Fruit fly (Drosophila melanogaster) whole organism, embryonic: ENCODE data around the gene CG10194.

Source experiments
- ATbp ChIP-seq: fragments of 200-800 bp; sonication (Bioruptor generic); optimal IDR thresholded peaks from 2 replicates; lab custom pipeline; 2017; ENCODE audit warnings: missing biosample characterization, mild to moderate bottlenecking, missing genetic modification characterization, missing genetic modification reagents
- Antp ChIP-seq: fragments of 200-800 bp; sonication (Bioruptor generic); optimal IDR thresholded peaks from 3 replicates; lab custom pipeline; 2016; ENCODE audit warnings: missing biosample characterization, missing genetic modification characterization
- BEAF-32 ChIP-seq: fragments of 200-800 bp; sonication (Bioruptor generic); optimal IDR thresholded peaks from 3 replicates; lab custom pipeline; 2017; ENCODE audit warnings: missing biosample characterization, missing genetic modification characterization, mild to moderate bottlenecking, moderate library complexity, missing genetic modification reagents
- Blimp-1 ChIP-seq: fragments of 200-800 bp; sonication (Bioruptor generic); optimal IDR thresholded peaks from 3 replicates; lab custom pipeline; 2018; ENCODE audit warnings: missing biosample characterization, missing genetic modification characterization, mild to moderate bottlenecking, moderate library complexity, missing genetic modification reagents
- CG10321 ChIP-seq: fragments of 200-800 bp; sonication (Bioruptor generic); IDR thresholded peaks from 2 replicates; pipeline ENCODE4 v1.3.6; 2022; ENCODE audit warnings: missing biosample characterization, missing genetic modification characterization
- CG10565 ChIP-seq: fragments of 200-800 bp; sonication (Bioruptor generic); optimal IDR thresholded peaks from 3 replicates; lab custom pipeline; 2016; ENCODE audit warnings: missing biosample characterization, mild to moderate bottlenecking, missing genetic modification characterization
- CG11456 ChIP-seq: fragments of 200-800 bp; sonication (Bioruptor generic); IDR thresholded peaks from 3 replicates; pipeline ENCODE4 v1.3.6; 2022; ENCODE audit warnings: missing biosample characterization, missing genetic modification characterization
- CG11504 ChIP-seq: fragments of 200-800 bp; sonication (Bioruptor generic); optimal IDR thresholded peaks from 3 replicates; lab custom pipeline; 2019; ENCODE audit warnings: missing biosample characterization, mild to moderate bottlenecking, missing genetic modification characterization, moderate library complexity
- CG17802 ChIP-seq: fragments of 200-800 bp; sonication (Bioruptor generic); optimal IDR thresholded peaks from 2 replicates; lab custom pipeline; 2018; ENCODE audit warnings: missing biosample characterization, mild to moderate bottlenecking, missing genetic modification characterization, moderate library complexity
- CG2199 ChIP-seq: fragments of 200-800 bp; sonication (Bioruptor generic); IDR thresholded peaks from 3 replicates; pipeline ENCODE4 v1.3.6; 2022; ENCODE audit warnings: missing biosample characterization, missing genetic modification characterization
- CG32532 ChIP-seq: fragments of 200-800 bp; sonication (Bioruptor generic); IDR thresholded peaks from 2 replicates; pipeline ENCODE4 v1.3.6; 2022; ENCODE audit warnings: missing biosample characterization, missing genetic modification characterization
- CG4360 ChIP-seq: fragments of 200-800 bp; sonication (Bioruptor generic); IDR thresholded peaks from 2 replicates; pipeline ENCODE4 v1.3.6; 2022; ENCODE audit warnings: missing biosample characterization, missing genetic modification characterization
- CG43689 ChIP-seq: fragments of 200-800 bp; sonication (Bioruptor generic); IDR thresholded peaks from 2 replicates; pipeline ENCODE4 v1.3.6; 2022; ENCODE audit warnings: missing biosample characterization, missing genetic modification characterization
- CG7745 ChIP-seq: fragments of 200-800 bp; sonication (Bioruptor generic); optimal IDR thresholded peaks from 2 replicates; lab custom pipeline; 2018; ENCODE audit warnings: missing biosample characterization, mild to moderate bottlenecking, missing genetic modification characterization, moderate library complexity
- CG8281 ChIP-seq: fragments of 200-800 bp; sonication (Bioruptor generic); optimal IDR thresholded peaks from 2 replicates; lab custom pipeline; 2018; ENCODE audit warnings: missing biosample characterization, mild to moderate bottlenecking, missing genetic modification characterization, moderate library complexity
- CG8765 ChIP-seq: fragments of 200-800 bp; sonication (Bioruptor generic); IDR thresholded peaks from 2 replicates; pipeline ENCODE4 v1.3.6; 2022; ENCODE audit warnings: missing biosample characterization, missing genetic modification characterization
- CTCF ChIP-seq: fragments of 200-800 bp; sonication (Bioruptor generic); optimal IDR thresholded peaks from 2 replicates; lab custom pipeline; 2017; ENCODE audit warnings: missing biosample characterization, mild to moderate bottlenecking, missing genetic modification characterization, moderate library complexity
- Dbx ChIP-seq: fragments of 200-800 bp; sonication (Bioruptor generic); IDR thresholded peaks from 3 replicates; pipeline ENCODE4 v1.3.6; 2022; ENCODE audit warnings: missing biosample characterization, missing genetic modification characterization
- Doc3 ChIP-seq: fragments of 200-800 bp; sonication (Bioruptor generic); IDR thresholded peaks from 3 replicates; pipeline ENCODE4 v1.3.6; 2022; ENCODE audit warnings: missing biosample characterization, missing genetic modification characterization; ENCODE audit not compliant: partially characterized antibody
- Fer2 ChIP-seq: fragments of 200-800 bp; sonication (Bioruptor generic); optimal IDR thresholded peaks from 2 replicates; lab custom pipeline; 2018; ENCODE audit warnings: missing biosample characterization, mild to moderate bottlenecking, missing genetic modification characterization, moderate library complexity
- Oli ChIP-seq: fragments of 200-800 bp; sonication (Bioruptor generic); optimal IDR thresholded peaks from 2 replicates; lab custom pipeline; 2018; ENCODE audit warnings: missing biosample characterization, mild to moderate bottlenecking, missing genetic modification characterization, moderate library complexity
- Sox100B ChIP-seq: fragments of 200-800 bp; sonication (Bioruptor generic); optimal IDR thresholded peaks from 3 replicates; lab custom pipeline; 2018; ENCODE audit warnings: missing biosample characterization, mild to moderate bottlenecking, missing genetic modification characterization
- Ssrp ChIP-seq: fragments of 200-800 bp; sonication (Bioruptor generic); optimal IDR thresholded peaks from 2 replicates; lab custom pipeline; 2018; ENCODE audit warnings: missing biosample characterization, mild to moderate bottlenecking, missing genetic modification characterization, moderate library complexity
- Taf1 ChIP-seq: fragments of 200-800 bp; sonication (Bioruptor generic); IDR thresholded peaks from 2 replicates; pipeline ENCODE4 v1.3.6; 2022; ENCODE audit warnings: missing biosample characterization, missing genetic modification characterization
- YL-1 ChIP-seq: fragments of 200-800 bp; sonication (Bioruptor generic); optimal IDR thresholded peaks from 3 replicates; lab custom pipeline; 2017; ENCODE audit warnings: missing biosample characterization, mild to moderate bottlenecking, missing genetic modification characterization
- bab2 ChIP-seq: fragments of 200-800 bp; sonication (Bioruptor generic); optimal IDR thresholded peaks from 2 replicates; lab custom pipeline; 2016; ENCODE audit warnings: missing biosample characterization, missing genetic modification characterization
- br ChIP-seq: fragments of >200 bp; optimal IDR thresholded peaks from 2 replicates; lab custom pipeline; 2017
- dmrt99B ChIP-seq: fragments of 200-800 bp; sonication (Bioruptor generic); optimal IDR thresholded peaks from 2 replicates; lab custom pipeline; 2018; ENCODE audit warnings: missing biosample characterization, mild to moderate bottlenecking, missing genetic modification characterization, moderate library complexity
- ems ChIP-seq: fragments of 200-800 bp; sonication (Bioruptor generic); optimal IDR thresholded peaks from 3 replicates; lab custom pipeline; 2016; ENCODE audit warnings: missing biosample characterization, missing genetic modification characterization
- esg ChIP-seq: fragments of 200-800 bp; sonication (Bioruptor generic); conservative IDR thresholded peaks from 2 replicates; pipeline ENCODE4 v1.3.6; 2022; ENCODE audit warnings: missing biosample characterization, missing genetic modification characterization
- exex ChIP-seq: fragments of 200-800 bp; sonication (Bioruptor generic); optimal IDR thresholded peaks from 4 replicates; lab custom pipeline; 2018; ENCODE audit warnings: missing biosample characterization, mild to moderate bottlenecking, missing genetic modification characterization, moderate library complexity
- fd64A ChIP-seq: fragments of 200-800 bp; sonication (Bioruptor generic); optimal IDR thresholded peaks from 3 replicates; lab custom pipeline; 2018; ENCODE audit warnings: missing biosample characterization, mild to moderate bottlenecking, missing genetic modification characterization
- fu2 ChIP-seq: fragments of 200-800 bp; sonication (Bioruptor generic); optimal IDR thresholded peaks from 2 replicates; lab custom pipeline; 2016; ENCODE audit warnings: missing biosample characterization, missing genetic modification characterization
- gcm2 ChIP-seq: fragments of 200-800 bp; sonication (Bioruptor generic); optimal IDR thresholded peaks from 2 replicates; lab custom pipeline; 2016; ENCODE audit warnings: missing biosample characterization, missing genetic modification characterization
- gt ChIP-seq: fragments of 200-800 bp; sonication (Bioruptor generic); IDR thresholded peaks from 2 replicates; pipeline ENCODE4 v1.3.6; 2022; ENCODE audit warnings: missing biosample characterization, missing genetic modification characterization
- her ChIP-seq: fragments of 200-800 bp; sonication (Bioruptor generic); optimal IDR thresholded peaks from 2 replicates; lab custom pipeline; 2016; ENCODE audit warnings: missing biosample characterization, missing genetic modification characterization
- hth ChIP-seq: fragments of >200 bp; optimal IDR thresholded peaks from 2 replicates; lab custom pipeline; 2017; ENCODE audit warnings: inconsistent platforms
- insv ChIP-seq, 2 experiments: fragments of 200-800 bp; sonication (Bioruptor generic); optimal IDR thresholded peaks; 3 replicates each; lab custom pipeline; 2016 to 2018; ENCODE audit warnings: missing biosample characterization in 2 of 2, missing genetic modification characterization in 2 of 2
- jigr1 ChIP-seq: fragments of 200-800 bp; sonication (Bioruptor generic); IDR thresholded peaks from 3 replicates; pipeline ENCODE4 v1.3.6; 2022; ENCODE audit warnings: missing biosample characterization, missing genetic modification characterization
- jing ChIP-seq: fragments of 200-800 bp; sonication (Bioruptor generic); optimal IDR thresholded peaks from 2 replicates; lab custom pipeline; 2018; ENCODE audit warnings: missing biosample characterization, mild to moderate bottlenecking, missing genetic modification characterization
- nerfin-2 ChIP-seq: fragments of 200-800 bp; sonication (Bioruptor generic); IDR thresholded peaks from 2 replicates; pipeline ENCODE4 v1.3.6; 2022; ENCODE audit warnings: missing biosample characterization, missing genetic modification characterization; ENCODE audit not compliant: partially characterized antibody
- nom ChIP-seq: fragments of 200-800 bp; sonication (Bioruptor generic); optimal IDR thresholded peaks from 2 replicates; lab custom pipeline; 2017; ENCODE audit warnings: missing biosample characterization, missing genetic modification characterization, mild to moderate bottlenecking, moderate library complexity, missing genetic modification reagents
- pfk ChIP-seq: fragments of 200-800 bp; sonication (Bioruptor generic); optimal IDR thresholded peaks from 2 replicates; lab custom pipeline; 2018; ENCODE audit warnings: missing biosample characterization, mild to moderate bottlenecking, missing genetic modification characterization, moderate library complexity
- sc ChIP-seq, 3 experiments: fragments of >200 bp in 2 of 3; fragments of 200-800 bp in 1 of 3; sonication (Bioruptor generic) in 1 of 3; optimal IDR thresholded peaks; 2 replicates in 2 of 3; 3 replicates in 1 of 3; lab custom pipeline; 2017; ENCODE audit warnings: mild to moderate bottlenecking in 1 of 3, missing biosample characterization in 1 of 3, missing genetic modification characterization in 1 of 3, missing genetic modification reagents in 1 of 3
- ssp ChIP-seq: fragments of 200-800 bp; sonication (Bioruptor generic); IDR thresholded peaks from 2 replicates; pipeline ENCODE4 v1.3.6; 2022; ENCODE audit warnings: missing biosample characterization, missing genetic modification characterization
- tin ChIP-seq: fragments of 200-800 bp; sonication (Bioruptor generic); optimal IDR thresholded peaks from 3 replicates; lab custom pipeline; 2016; ENCODE audit warnings: missing biosample characterization, missing genetic modification characterization
- unpg ChIP-seq: fragments of 200-800 bp; sonication (Bioruptor generic); optimal IDR thresholded peaks from 3 replicates; lab custom pipeline; 2018; ENCODE audit warnings: missing biosample characterization, mild to moderate bottlenecking, missing genetic modification characterization, moderate library complexity
- wdn ChIP-seq: fragments of 200-800 bp; sonication (Bioruptor generic); IDR thresholded peaks from 2 replicates; pipeline ENCODE4 v1.3.6; 2022; ENCODE audit warnings: missing biosample characterization, missing genetic modification characterization
- wek ChIP-seq: fragments of 200-800 bp; sonication (Bioruptor generic); optimal IDR thresholded peaks from 3 replicates; lab custom pipeline; 2018; ENCODE audit warnings: missing biosample characterization, mild to moderate bottlenecking, missing genetic modification characterization, moderate library complexity
- zfh1 ChIP-seq: fragments of 200-800 bp; sonication (Bioruptor generic); IDR thresholded peaks from 3 replicates; pipeline ENCODE4 v1.3.6; 2022; ENCODE audit warnings: missing biosample characterization, missing genetic modification characterization

CG10194 gene

DNA sequence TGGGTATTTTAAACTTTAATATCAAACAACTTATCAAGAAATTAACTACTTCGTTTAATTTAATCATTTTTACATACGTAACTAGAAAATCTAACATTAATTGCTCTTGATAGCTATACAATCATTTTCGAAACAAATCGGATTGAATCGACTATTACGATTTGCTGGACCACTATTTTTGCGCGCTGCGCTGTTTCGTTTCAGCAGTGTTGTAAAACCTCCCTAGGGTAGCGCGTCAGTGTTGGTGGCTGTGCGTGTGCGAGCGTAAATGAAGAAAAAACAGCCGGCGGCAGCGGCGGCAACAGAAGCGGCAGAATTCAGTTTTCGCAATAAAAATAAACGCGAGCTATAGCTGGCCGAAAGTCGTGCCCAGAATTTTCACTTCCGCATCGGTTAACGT, 43.3 kb upstream of the CG10194 start, which contains the start of gene CG33116 (continued):
- TF ChIP-seq CG2199 (GFP tag; lab: Robert Waterston, UW) (peak; percentile 89; the same call in 2 of the 3 replicates), CG8281 (tag; lab: Kevin White, UChicago) (peak; percentile 45), Sox100B (GFP tag; lab: Kevin White, UChicago) (peak; percentile 72), dmrt99B (tag; lab: Kevin White, UChicago) (peak; percentile 86), Blimp-1 (GFP tag; lab: Kevin White, UChicago) (peak; percentile 72), wek (GFP tag; lab: Kevin White, UChicago) (peak; percentile 54), hth (lab: Kevin White, UChicago) (no peak), Oli (tag; lab: Kevin White, UChicago) (peak; percentile 84), ems (GFP tag; lab: Kevin White, UChicago) (peak; percentile 83), her (GFP tag; lab: Kevin White, UChicago) (peak; percentile 82), br (lab: Kevin White, UChicago) (no peak), CG10321 (GFP tag; lab: Robert Waterston, UW) (no peak), CG10565 (GFP tag; lab: Kevin White, UChicago) (peak; percentile 19), jigr1 (GFP tag; lab: Robert Waterston, UW) (no peak), exex (tag; lab: Kevin White, UChicago) (peak; percentile 26), fu2 (peak; percentile 88), CG11504 (tag; lab: Kevin White, UChicago) (peak; percentile 84), Doc3 (GFP tag; lab: Robert Waterston, UW) (no peak), CG7745 (tag; lab: Kevin White, UChicago) (peak; percentile 14), wdn (GFP tag; lab: Robert Waterston, UW) (peak; percentile 57; the same call in 1 of the 2 replicates), fd64A (GFP tag; lab: Kevin White, UChicago) (peak; percentile 34), Taf1 (peak; percentile 23; the same call in 1 of the 2 replicates), BEAF-32 (GFP tag; lab: Kevin White, UChicago) (peak; percentile 29), insv (GFP tag; optimal IDR thresholded peaks at IDR 0.05; lab: Kevin White, UChicago) (peak in 1 of 2 experiments; percentile 25), pfk (GFP tag; lab: Kevin White, UChicago) (peak; percentile 23), tin (peak; percentile 87), CG43689 (peak; percentile 49), CG32532 (GFP tag; lab: Robert Waterston, UW) (peak; percentile 82), sc (optimal IDR thresholded peaks at IDR 0.05; lab: Kevin White, UChicago) (no peak), sc (GFP tag; optimal IDR thresholded peaks at IDR 0.05; lab: Kevin White, UChicago) (peak; percentile 55), Ssrp (tag; lab: Kevin White, UChicago) (peak; percentile 66), bab2 (GFP tag; lab: Kevin White, UChicago) (peak; percentile 81), ssp (peak; percentile 47), Fer2 (tag; lab: Kevin White, UChicago) (peak; percentile 32), nerfin-2 (GFP tag; lab: Robert Waterston, UW) (0 out of 2 replicates have a peak, but pooled peaks have one; percentile 15), ATbp (GFP tag; lab: Kevin White, UChicago) (peak; percentile 75), Dbx (GFP tag; lab: Robert Waterston, UW) (peak; percentile 77; the same call in 2 of the 3 replicates), esg (GFP tag; lab: Robert Waterston, UW) (no peak), CG8765 (GFP tag; lab: Robert Waterston, UW) (peak; percentile 42; the same call in 1 of the 2 replicates), unpg (GFP tag; lab: Kevin White, UChicago) (peak; percentile 80), jing (peak; percentile 56), CG11456 (GFP tag; lab: Robert Waterston, UW) (peak; percentile 85), CG4360 (GFP tag; lab: Robert Waterston, UW) (0 out of 2 replicates have a peak, but pooled peaks have one; percentile 38), gt (GFP tag; lab: Robert Waterston, UW) (no peak), gcm2 (GFP tag; lab: Kevin White, UChicago) (peak; percentile 54), YL-1 (GFP tag; lab: Kevin White, UChicago) (peak; percentile 68), Antp (GFP tag; lab: Kevin White, UChicago) (peak; percentile 88), zfh1 (GFP tag; lab: Robert Waterston, UW) (peak; percentile 85), nom (GFP tag; lab: Kevin White, UChicago) (peak; percentile 70), CG17802 (tag; lab: Kevin White, UChicago) (peak; percentile 59), CTCF (peak; percentile 30)
